Fruit fly (Drosophila melanogaster): Measurements from ENCODE around the gene Zmynd8.
A peak's percentile ranks its signal among the peaks of the same experiment; 100 is the strongest.

Gene Zmynd8

DNA sequence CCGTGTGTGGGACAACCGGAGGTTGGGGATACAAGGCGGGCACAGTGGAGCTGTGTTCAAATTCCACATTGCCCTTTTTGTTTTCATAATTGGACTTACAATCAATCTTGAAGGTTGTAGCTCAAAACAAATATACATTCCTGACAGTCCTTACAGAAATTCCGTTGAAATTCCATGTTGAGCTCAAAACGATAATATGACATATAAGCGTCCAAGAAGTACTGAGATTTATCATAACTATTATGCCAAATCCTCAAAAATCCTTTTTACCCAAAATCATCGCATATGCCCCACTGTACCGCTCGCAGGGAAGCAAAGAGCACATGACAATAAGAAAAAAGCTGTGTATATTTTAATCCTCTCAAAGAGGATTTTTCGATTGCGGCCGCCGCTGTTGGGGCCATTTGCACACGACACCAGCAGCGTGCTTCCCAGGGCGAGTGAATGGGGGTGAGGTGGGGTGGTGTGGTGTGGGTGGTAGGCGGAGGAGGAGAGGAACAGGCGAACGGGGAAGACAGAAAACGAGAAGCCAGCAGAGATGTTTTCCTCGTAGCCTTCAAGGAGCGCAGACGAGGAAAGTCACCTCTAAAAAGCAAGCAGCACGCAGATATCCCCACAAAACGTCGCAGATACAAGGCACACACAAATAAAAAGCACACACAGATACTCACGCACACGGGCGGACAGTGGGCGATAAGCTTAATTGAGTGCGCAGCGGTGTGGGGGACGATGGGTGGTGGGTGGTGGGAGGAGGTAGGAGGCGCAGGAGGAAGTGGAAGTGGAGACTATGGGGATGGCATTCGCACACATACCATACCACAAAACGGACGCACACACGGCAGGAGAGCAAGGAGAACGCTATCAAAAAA lies 48.3 kb downstream of the Zmynd8 start (continued):
- no peak for TF ChIP-seq Trl (optimal IDR thresholded peaks at IDR 0.05)
- peak; percentile 55 for TF ChIP-seq Trl (GFP tag; optimal IDR thresholded peaks at IDR 0.05)
- no peak for TF ChIP-seq ash1 (GFP tag; optimal IDR thresholded peaks at IDR 0.05)
- peak; percentile 38 for TF ChIP-seq Side (GFP tag; optimal IDR thresholded peaks at IDR 0.05)
- peak; percentile 32 for TF ChIP-seq gro (GFP tag; optimal IDR thresholded peaks at IDR 0.05)
- TF ChIP-seq CG6813 (GFP tag; optimal IDR thresholded peaks at IDR 0.05): peak; percentile 34
- TF ChIP-seq Gsc (GFP tag; IDR thresholded peaks at IDR 0.05): no peak
- TF ChIP-seq bowl (GFP tag; IDR thresholded peaks at IDR 0.05): no peak
- TF ChIP-seq Hr3 (GFP tag; optimal IDR thresholded peaks at IDR 0.05): peak; percentile 6
- TF ChIP-seq CG8944 (GFP tag; optimal IDR thresholded peaks at IDR 0.05): peak; percentile 27
- peak; percentile 58 for TF ChIP-seq CG12659 (GFP tag; optimal IDR thresholded peaks at IDR 0.05)
- peak; percentile 52 for TF ChIP-seq schlank (tag; optimal IDR thresholded peaks at IDR 0.05)
- peak; percentile 39; the same call in 1 of the 2 replicates for TF ChIP-seq CG17328 (GFP tag; IDR thresholded peaks at IDR 0.05)
- TF ChIP-seq Hsf (GFP tag; optimal IDR thresholded peaks at IDR 0.05): peak; percentile 63
- 0 out of 2 replicates have a peak, but pooled peaks have one; percentile 20 for TF ChIP-seq CG32772 (GFP tag; IDR thresholded peaks at IDR 0.05)
- peak; percentile 56 for TF ChIP-seq her (GFP tag; optimal IDR thresholded peaks at IDR 0.05)
- no peak; the same call in 1 of the 2 replicates for TF ChIP-seq CG7372 (GFP tag; IDR thresholded peaks at IDR 0.05)
- peak; percentile 8; the same call in 1 of the 2 replicates for TF ChIP-seq MBD-R2 (GFP tag; IDR thresholded peaks at IDR 0.05)
- peak; percentile 33 for TF ChIP-seq CG16863 (GFP tag; optimal IDR thresholded peaks at IDR 0.05)
- TF ChIP-seq Myb (GFP tag; optimal IDR thresholded peaks at IDR 0.05): peak; percentile 44
- TF ChIP-seq MTF-1 (GFP tag; optimal IDR thresholded peaks at IDR 0.05; ENCODE audit: borderline replicate concordance): peak; percentile 99
- no peak for TF ChIP-seq bbx (GFP tag; IDR thresholded peaks at IDR 0.05; ENCODE audit: partially characterized antibody)
- TF ChIP-seq Ada2b (GFP tag; IDR thresholded peaks at IDR 0.05): peak; percentile 44; the same call in 1 of the 2 replicates
- TF ChIP-seq CG31388 (GFP tag; optimal IDR thresholded peaks at IDR 0.05): no peak
- TF ChIP-seq tin (GFP tag; optimal IDR thresholded peaks at IDR 0.05): peak; percentile 12
- TF ChIP-seq CG11696 (GFP tag; IDR thresholded peaks at IDR 0.05): 0 out of 2 replicates have a peak, but pooled peaks have one; percentile 30
- TF ChIP-seq Hr39 (optimal IDR thresholded peaks at IDR 0.05): no peak
- TF ChIP-seq dmrt11E (tag; optimal IDR thresholded peaks at IDR 0.05): no peak
- TF ChIP-seq z (GFP tag; IDR thresholded peaks at IDR 0.05): no peak
- TF ChIP-seq bab2 (GFP tag; optimal IDR thresholded peaks at IDR 0.05): peak; percentile 48
- TF ChIP-seq CG3995 (GFP tag; optimal IDR thresholded peaks at IDR 0.05): no peak
- no peak for TF ChIP-seq zen (tag; optimal IDR thresholded peaks at IDR 0.05)
- TF ChIP-seq CG13123 (GFP tag; optimal IDR thresholded peaks at IDR 0.05): no peak
- no peak for TF ChIP-seq Atf3 (GFP tag; optimal IDR thresholded peaks at IDR 0.05)
- peak; percentile 76 for TF ChIP-seq CG11504 (tag; optimal IDR thresholded peaks at IDR 0.05)
- TF ChIP-seq zfh2 (GFP tag; optimal IDR thresholded peaks at IDR 0.05): peak; percentile 57
- TF ChIP-seq Bteb2 (GFP tag; optimal IDR thresholded peaks at IDR 0.05): peak; percentile 49
- no peak for TF ChIP-seq CG4820 (GFP tag; optimal IDR thresholded peaks at IDR 0.05)
- no peak for TF ChIP-seq CG2202 (tag; optimal IDR thresholded peaks at IDR 0.05)
- peak; percentile 51 for TF ChIP-seq Camta (GFP tag; optimal IDR thresholded peaks at IDR 0.05)
- no peak for TF ChIP-seq grn (GFP tag; optimal IDR thresholded peaks at IDR 0.05)
- peak; percentile 68 for TF ChIP-seq PHDP (tag; optimal IDR thresholded peaks at IDR 0.05)
- TF ChIP-seq Dad (GFP tag; optimal IDR thresholded peaks at IDR 0.05): peak; percentile 39
- peak; percentile 53; the same call in 1 of the 2 replicates for TF ChIP-seq CG6689 (GFP tag; IDR thresholded peaks at IDR 0.05)
- TF ChIP-seq nau (GFP tag; optimal IDR thresholded peaks at IDR 0.05): peak; percentile 21
- TF ChIP-seq CG31224 (GFP tag; IDR thresholded peaks at IDR 0.05): 0 out of 2 replicates have a peak, but pooled peaks have one; percentile 42
- peak; percentile 43 for TF ChIP-seq CG18764 (GFP tag; optimal IDR thresholded peaks at IDR 0.05)
- TF ChIP-seq Dfd (GFP tag; optimal IDR thresholded peaks at IDR 0.05): no peak
- TF ChIP-seq CG6654 (GFP tag; optimal IDR thresholded peaks at IDR 0.05): peak; percentile 35
- TF ChIP-seq CG12071 (GFP tag; optimal IDR thresholded peaks at IDR 0.05): peak; percentile 47

Data from whole organism, embryonic.